Worm (Caenorhabditis elegans): Measurements from ENCODE around the gene nlp-28.

DNA sequence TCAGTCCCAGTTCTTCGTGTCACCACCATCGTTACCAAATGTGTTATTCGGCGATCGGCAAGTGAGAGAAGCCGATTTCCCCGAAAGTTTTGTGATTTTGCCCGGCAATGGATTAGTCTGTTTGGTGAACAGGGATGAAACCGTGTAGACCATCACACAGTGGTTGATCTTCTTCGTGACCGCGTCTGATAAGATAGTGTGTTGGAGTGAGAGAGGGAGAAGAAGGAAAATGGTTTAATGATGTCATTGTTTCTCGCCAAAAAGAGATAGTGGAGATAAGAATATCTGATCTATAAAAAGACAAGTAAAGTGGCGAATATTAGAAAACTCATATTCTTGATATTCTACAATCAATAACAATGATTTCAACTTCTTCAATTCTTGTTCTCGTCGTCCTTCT is 7.9 kb upstream of the nlp-28 start, which contains the start of gene nlp-31:
- TF ChIP-seq him-1 (tag; optimal IDR thresholded peaks at IDR 0.05) (no peak), W03F9.2 (tag; optimal IDR thresholded peaks at IDR 0.05) (no peak), dao-5 (tag; optimal IDR thresholded peaks at IDR 0.05) (no peak)

Measured in whole organism, L4/young adult.